Worm (Caenorhabditis elegans) whole organism, L1 larva: ENCODE results near the gene sre-42.

Experiments used
- C16A3.4 ChIP-seq: fragments of 150-350 bp; optimal IDR thresholded peaks from 2 replicates; lab custom pipeline; 2014; ENCODE audit warnings: missing biosample characterization, missing genetic modification characterization
- C34B4.2 ChIP-seq: sonication (generic microtip); optimal IDR thresholded peaks from 2 replicates; lab custom pipeline; 2017; ENCODE audit warnings: mild to moderate bottlenecking, missing genetic modification characterization, missing compliant biosample characterization
- F16B12.6 ChIP-seq: fragments of 150-350 bp; optimal IDR thresholded peaks from 2 replicates; lab custom pipeline; 2014; ENCODE audit warnings: missing biosample characterization, missing genetic modification characterization
- aha-1 ChIP-seq: fragments of 150-350 bp; optimal IDR thresholded peaks from 2 replicates; lab custom pipeline; 2014; ENCODE audit warnings: missing biosample characterization, missing genetic modification characterization
- alr-1 ChIP-seq: fragments of 200-800 bp; sonication (Bioruptor generic); optimal IDR thresholded peaks from 2 replicates; lab custom pipeline; 2018; ENCODE audit warnings: borderline replicate concordance, mild to moderate bottlenecking, missing genetic modification characterization, missing compliant biosample characterization
- blmp-1 ChIP-seq: fragments of 150-350 bp; optimal IDR thresholded peaks from 2 replicates; lab custom pipeline; 2014; ENCODE audit warnings: missing biosample characterization, missing genetic modification characterization
- ceh-63 ChIP-seq: fragments of 200-800 bp; sonication (Bioruptor generic); optimal IDR thresholded peaks from 2 replicates; lab custom pipeline; 2018; ENCODE audit warnings: mild to moderate bottlenecking, missing genetic modification characterization, missing compliant biosample characterization
- ceh-82 ChIP-seq, 3 experiments: fragments of 150-350 bp in 1 of 3; sonication (generic microtip) in 2 of 3; optimal IDR thresholded peaks; 2 replicates each; lab custom pipeline; 2014 to 2017; ENCODE audit warnings: missing biosample characterization in 3 of 3, missing genetic modification characterization in 3 of 3
- ceh-88 ChIP-seq: fragments of 200-800 bp; sonication (Bioruptor generic); IDR thresholded peaks from 2 replicates; pipeline ENCODE4 v1.3.6; 2022; ENCODE audit warnings: missing genetic modification characterization, missing compliant biosample characterization
- ces-1 ChIP-seq: fragments of 150-350 bp; optimal IDR thresholded peaks from 2 replicates; lab custom pipeline; 2014; ENCODE audit warnings: missing biosample characterization, missing genetic modification reagents, missing genetic modification characterization
- dsc-1 ChIP-seq: sonication (generic microtip); optimal IDR thresholded peaks from 2 replicates; lab custom pipeline; 2016; ENCODE audit warnings: mild to moderate bottlenecking, missing genetic modification characterization, missing compliant biosample characterization
- egl-13 ChIP-seq: sonication (generic microtip); optimal IDR thresholded peaks from 2 replicates; lab custom pipeline; 2016; ENCODE audit warnings: missing genotype, missing genetic modification reagents, missing genetic modification characterization, missing compliant biosample characterization
- egl-27 ChIP-seq, 2 experiments: fragments of 150-350 bp in 1 of 2; sonication (generic microtip); optimal IDR thresholded peaks; 3 replicates each; lab custom pipeline; 2017 to 2018; ENCODE audit warnings: missing biosample characterization in 2 of 2, missing genetic modification characterization in 2 of 2, missing genetic modification reagents in 2 of 2
- elt-2 ChIP-seq: sonication (generic microtip); optimal IDR thresholded peaks from 2 replicates; lab custom pipeline; 2016; ENCODE audit warnings: missing genetic modification characterization, mild to moderate bottlenecking, inconsistent platforms, missing compliant biosample characterization, missing genetic modification reagents
- elt-3 ChIP-seq, 6 experiments: fragments of 150-350 bp in 1 of 6; sonication (generic microtip); optimal IDR thresholded peaks; 2 replicates each; lab custom pipeline; 2017 to 2018; ENCODE audit warnings: missing biosample characterization in 6 of 6, missing genetic modification characterization in 6 of 6, inconsistent platforms in 1 of 6
- ets-5 ChIP-seq: fragments of 200-800 bp; sonication (Bioruptor generic); IDR thresholded peaks from 2 replicates; pipeline ENCODE4 v1.3.6; 2022; ENCODE audit warnings: missing genetic modification characterization, missing compliant biosample characterization
- fkh-4 ChIP-seq: sonication (generic microtip); optimal IDR thresholded peaks from 2 replicates; lab custom pipeline; 2016; ENCODE audit warnings: missing compliant biosample characterization, missing genetic modification characterization, borderline replicate concordance
- fkh-8 ChIP-seq: sonication (generic microtip); optimal IDR thresholded peaks from 2 replicates; lab custom pipeline; 2016; ENCODE audit warnings: mild to moderate bottlenecking, missing genetic modification characterization, missing compliant biosample characterization
- hlh-4 ChIP-seq: sonication (generic microtip); optimal IDR thresholded peaks from 2 replicates; lab custom pipeline; 2016; ENCODE audit warnings: mild to moderate bottlenecking, missing genetic modification characterization, missing compliant biosample characterization
- hpl-2 ChIP-seq: fragments of 150-350 bp; optimal IDR thresholded peaks from 2 replicates; lab custom pipeline; 2014; ENCODE audit warnings: missing biosample characterization, missing genetic modification reagents, missing genetic modification characterization
- irx-1 ChIP-seq: sonication (generic microtip); optimal IDR thresholded peaks from 2 replicates; lab custom pipeline; 2016; ENCODE audit warnings: missing genetic modification characterization, missing compliant biosample characterization
- isw-1 ChIP-seq: fragments of 200-800 bp; sonication (Bioruptor generic); IDR thresholded peaks from 2 replicates; pipeline ENCODE4 v1.3.6; 2022; ENCODE audit warnings: missing genetic modification characterization, missing compliant biosample characterization
- lin-15B ChIP-seq: fragments of 150-350 bp; sonication (generic microtip); optimal IDR thresholded peaks from 3 replicates; lab custom pipeline; 2014; ENCODE audit warnings: missing biosample characterization, missing genetic modification characterization
- lin-39 ChIP-seq: fragments of 150-350 bp; optimal IDR thresholded peaks from 2 replicates; lab custom pipeline; 2014; ENCODE audit warnings: missing biosample characterization, missing genetic modification reagents, missing genetic modification characterization
- lsy-2 ChIP-seq, 2 experiments: fragments of 150-350 bp; optimal IDR thresholded peaks; 2 replicates each; lab custom pipeline; 2014; ENCODE audit warnings: missing biosample characterization in 2 of 2, missing genetic modification characterization in 2 of 2
- mab-9 ChIP-seq: fragments of 200-800 bp; sonication (Bioruptor generic); IDR thresholded peaks from 2 replicates; pipeline ENCODE4 v1.3.6; 2022; ENCODE audit warnings: missing genetic modification reagents, missing genetic modification characterization, missing compliant biosample characterization
- mep-1 ChIP-seq: fragments of 150-350 bp; optimal IDR thresholded peaks from 2 replicates; lab custom pipeline; 2014; ENCODE audit warnings: missing biosample characterization, missing genetic modification characterization
- nhr-12 ChIP-seq: sonication (generic microtip); optimal IDR thresholded peaks from 2 replicates; lab custom pipeline; 2017; ENCODE audit warnings: missing biosample characterization, missing genetic modification characterization
- nhr-19 ChIP-seq: fragments of 200-800 bp; sonication (Bioruptor generic); conservative IDR thresholded peaks from 2 replicates; pipeline ENCODE4 v1.3.6; 2022; ENCODE audit warnings: missing genetic modification characterization, missing compliant biosample characterization
- nhr-237 ChIP-seq: fragments of 150-350 bp; optimal IDR thresholded peaks from 2 replicates; lab custom pipeline; 2014; ENCODE audit warnings: missing biosample characterization, missing genetic modification characterization
- nhr-28 ChIP-seq: fragments of 150-350 bp; optimal IDR thresholded peaks from 2 replicates; lab custom pipeline; 2014; ENCODE audit warnings: missing biosample characterization, missing genetic modification characterization
- nhr-47 ChIP-seq: sonication (generic microtip); optimal IDR thresholded peaks from 2 replicates; lab custom pipeline; 2016; ENCODE audit warnings: mild to moderate bottlenecking, missing genetic modification characterization, moderate library complexity, missing compliant biosample characterization
- pax-3 ChIP-seq: fragments of 200-800 bp; sonication (Bioruptor generic); optimal IDR thresholded peaks from 2 replicates; lab custom pipeline; 2018; ENCODE audit warnings: mild to moderate bottlenecking, missing genetic modification characterization, moderate library complexity, missing compliant biosample characterization
- sox-4 ChIP-seq: sonication (generic microtip); optimal IDR thresholded peaks from 2 replicates; lab custom pipeline; 2016; ENCODE audit warnings: missing genetic modification characterization, missing compliant biosample characterization
- tbx-2 ChIP-seq: sonication (generic microtip); optimal IDR thresholded peaks from 2 replicates; lab custom pipeline; 2016; ENCODE audit warnings: missing genetic modification characterization, missing compliant biosample characterization
- tlp-1 ChIP-seq: fragments of 150-350 bp; optimal IDR thresholded peaks from 2 replicates; lab custom pipeline; 2014; ENCODE audit warnings: missing biosample characterization, missing genetic modification characterization
- unc-130 ChIP-seq: fragments of 150-350 bp; optimal IDR thresholded peaks from 2 replicates; lab custom pipeline; 2017; ENCODE audit warnings: missing biosample characterization, missing genetic modification characterization, inconsistent platforms
- unc-30 ChIP-seq: sonication (generic microtip); optimal IDR thresholded peaks from 2 replicates; lab custom pipeline; 2017; ENCODE audit warnings: missing biosample characterization, missing genetic modification characterization
- unc-62 ChIP-seq: fragments of 150-350 bp; optimal IDR thresholded peaks from 2 replicates; lab custom pipeline; 2014; ENCODE audit warnings: missing biosample characterization, missing genetic modification reagents, missing genetic modification characterization
- unc-86 ChIP-seq: sonication (generic microtip); optimal IDR thresholded peaks from 2 replicates; lab custom pipeline; 2016; ENCODE audit warnings: missing genetic modification characterization, missing compliant biosample characterization
- xbp-1 ChIP-seq: sonication (generic microtip); optimal IDR thresholded peaks from 2 replicates; lab custom pipeline; 2016; ENCODE audit warnings: missing genetic modification characterization, missing compliant biosample characterization
- zag-1 ChIP-seq: fragments of 150-350 bp; optimal IDR thresholded peaks from 2 replicates; lab custom pipeline; 2014; ENCODE audit warnings: missing biosample characterization, missing genetic modification characterization
- ztf-11 ChIP-seq, 2 experiments: sonication (generic microtip); optimal IDR thresholded peaks; 2 replicates each; lab custom pipeline; 2016 to 2017; ENCODE audit warnings: missing genetic modification characterization in 2 of 2, missing biosample characterization in 1 of 2, missing compliant biosample characterization in 1 of 2

sre-42 gene

DNA sequence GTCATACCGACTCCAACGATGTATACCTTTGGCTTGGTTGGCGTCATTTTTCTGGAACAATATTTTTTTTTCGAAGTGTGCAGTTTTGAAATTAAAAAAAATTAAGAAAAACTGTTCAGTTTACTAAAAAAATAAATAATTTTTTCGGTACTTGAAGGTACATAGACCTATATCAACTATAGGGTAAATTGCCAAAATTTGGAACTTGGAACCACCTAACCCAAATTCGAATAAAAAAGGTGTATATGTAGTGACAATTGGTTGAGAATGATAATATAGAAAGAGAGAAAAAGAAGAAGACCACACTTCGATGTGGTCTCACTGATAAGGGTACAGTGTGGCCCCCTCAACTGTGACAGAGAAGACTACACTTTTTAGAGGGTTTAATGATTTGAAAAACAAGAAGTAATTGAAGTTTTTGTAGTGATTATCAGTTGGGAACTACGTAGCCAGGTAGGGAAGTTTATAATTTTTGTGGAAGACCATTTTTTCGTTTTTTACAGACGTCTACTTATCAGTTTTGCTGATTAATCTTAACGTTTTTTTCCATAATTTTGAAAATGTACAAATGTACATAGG, 39.1 kb upstream of the sre-42 start, which contains the start of gene daf-22 (continued):
- TF ChIP-seq aha-1 (tag; lab: Kevin White, UChicago) (no peak), nhr-19 (GFP tag; lab: Robert Waterston, UW) (no peak), zag-1 (tag; lab: Kevin White, UChicago) (no peak)

DNA sequence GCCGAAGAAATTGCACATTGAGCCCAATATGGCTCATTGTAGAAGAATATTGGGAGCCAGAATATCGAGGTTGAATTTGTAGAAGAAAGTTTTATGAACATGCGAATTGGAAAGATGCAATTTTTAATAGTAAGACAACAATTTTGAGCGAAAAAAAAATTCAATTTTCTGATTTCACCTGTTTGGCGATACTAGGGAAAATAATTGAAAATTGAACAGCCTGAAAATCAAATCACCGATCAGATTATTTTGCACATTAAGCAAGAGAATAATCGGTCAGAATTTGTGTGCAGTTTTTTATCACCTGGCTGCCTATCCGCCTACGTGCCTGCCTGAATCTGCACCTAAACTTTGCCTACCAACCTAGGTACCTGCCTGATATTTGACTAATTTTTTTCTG, 33.8 kb upstream of the sre-42 start, which contains the start of gene sre-26:
Gene sre-26, minus strand, starts transcription at position 101 of the 400 bp plus-strand sequence.
- no peak for TF ChIP-seq tlp-1
- no peak for TF ChIP-seq lin-39
- no peak for TF ChIP-seq C16A3.4
- no peak for TF ChIP-seq fkh-8 (tag; lab: Kevin White, UChicago)
- TF ChIP-seq ces-1, result no peak
- TF ChIP-seq xbp-1, result no peak
- TF ChIP-seq lin-15B (tag; lab: Kevin White, UChicago), result no peak
- no peak for TF ChIP-seq tbx-2 (tag; lab: Kevin White, UChicago)

DNA sequence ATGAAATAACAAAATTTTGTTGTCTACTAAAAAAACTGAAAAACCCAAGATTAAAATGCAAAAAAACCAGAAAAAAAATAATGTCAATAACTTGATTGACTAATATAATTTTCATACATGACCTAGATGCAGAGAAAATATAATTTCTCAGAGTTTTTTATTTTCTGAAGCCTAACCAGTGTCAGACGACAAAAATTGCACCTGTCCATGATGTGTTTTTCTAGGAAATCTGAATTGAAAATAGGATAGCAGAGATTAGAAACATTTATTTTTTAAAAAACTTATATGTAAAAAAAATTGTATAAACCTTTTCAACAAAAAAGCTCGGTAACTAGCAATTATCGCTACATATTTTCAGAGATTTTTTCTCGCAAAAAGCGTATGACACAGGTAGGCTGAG, 31.3 kb upstream of the sre-42 start:
- TF ChIP-seq ceh-88 (GFP tag; lab: Robert Waterston, UW), result no peak
- peak; percentile 46 for TF ChIP-seq nhr-47 (tag; lab: Kevin White, UChicago)
- no peak for TF ChIP-seq mab-9 (GFP tag; lab: Robert Waterston, UW)
- TF ChIP-seq hpl-2 (GFP tag; lab: Kevin White, UChicago), result no peak
- no peak for TF ChIP-seq alr-1 (tag; lab: Kevin White, UChicago)
- TF ChIP-seq nhr-12 (tag; lab: Kevin White, UChicago), result no peak
- TF ChIP-seq elt-3 (tag; optimal IDR thresholded peaks at IDR 0.05; lab: Kevin White, UChicago), result no peak
- no peak for TF ChIP-seq aha-1 (tag; lab: Kevin White, UChicago)
- TF ChIP-seq ceh-63 (GFP tag; lab: Kevin White, UChicago), result no peak
- TF ChIP-seq blmp-1 (tag; lab: Kevin White, UChicago), result no peak
- TF ChIP-seq ztf-11 (tag; optimal IDR thresholded peaks at IDR 0.05; lab: Kevin White, UChicago), result no peak
- TF ChIP-seq elt-2 (tag; lab: Kevin White, UChicago), result no peak
- peak; percentile 68 for TF ChIP-seq fkh-8 (tag; lab: Kevin White, UChicago)
- peak; percentile 99 for TF ChIP-seq hlh-4 (tag; lab: Kevin White, UChicago)

DNA sequence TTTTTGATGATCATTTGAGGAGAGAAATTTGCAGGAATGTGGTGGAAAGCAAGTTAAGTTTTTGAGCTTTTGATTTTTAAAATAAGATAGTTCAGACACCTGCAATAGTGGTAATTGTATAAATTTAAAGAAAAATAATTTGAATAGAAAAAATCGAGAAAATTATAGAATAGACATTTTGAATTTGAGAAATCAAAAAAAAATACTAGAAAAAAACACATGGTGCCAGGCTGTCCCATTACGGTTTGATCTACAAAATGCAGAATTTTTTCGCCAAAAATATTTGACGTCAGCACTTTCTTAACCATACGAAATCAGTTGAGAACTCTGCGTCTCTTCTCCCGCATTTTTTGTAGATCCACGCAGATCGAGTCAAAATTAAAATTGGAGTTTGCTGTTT, 30.8 kb upstream of the sre-42 start, which contains the start of gene sre-27:
Gene sre-27, minus strand, starts transcription at position 101 of the 400 bp plus-strand sequence.
- TF ChIP-seq unc-62 (GFP tag; lab: Kevin White, UChicago) (no peak), dsc-1 (no peak), xbp-1 (no peak), lin-15B (tag; lab: Kevin White, UChicago) (no peak), lsy-2 (tag; optimal IDR thresholded peaks at IDR 0.05; lab: Kevin White, UChicago) (no peak), ets-5 (no peak), unc-86 (tag; lab: Kevin White, UChicago) (no peak), irx-1 (tag; lab: Kevin White, UChicago) (no peak), egl-13 (no peak), ceh-88 (GFP tag; lab: Robert Waterston, UW) (no peak), C34B4.2 (tag; lab: Kevin White, UChicago) (no peak), fkh-4 (tag; lab: Kevin White, UChicago) (no peak), hlh-4 (tag; lab: Kevin White, UChicago) (no peak)
- TF ChIP-seq, all 84 proteins: peak for 0

DNA sequence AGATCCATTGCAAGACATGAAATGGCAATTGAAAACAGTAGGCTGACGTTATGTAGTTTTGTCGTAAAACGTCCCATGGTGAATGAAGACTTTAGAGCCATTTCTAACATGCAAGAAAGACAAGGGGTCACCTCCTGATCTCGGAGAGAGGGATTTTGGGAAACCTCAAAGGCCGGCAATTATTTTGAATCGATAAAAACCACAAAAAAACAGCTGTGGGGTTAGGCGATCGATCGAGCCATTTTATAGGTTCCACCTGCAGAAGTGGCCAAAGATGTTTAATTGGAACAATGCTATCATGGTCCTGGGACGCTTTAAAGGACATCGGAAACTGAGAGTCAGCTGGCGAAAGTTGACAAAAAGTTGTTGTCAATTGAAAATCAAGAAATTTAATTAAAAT, 28.1 kb upstream of the sre-42 start, which contains the start of gene Y57A10C.11:
Gene Y57A10C.11, minus strand, starts transcription at position 101 of the 400 bp plus-strand sequence.
- no peak for TF ChIP-seq nhr-237 (tag; lab: Kevin White, UChicago)
- no peak for TF ChIP-seq unc-130
- TF ChIP-seq lin-39, result no peak
- no peak for TF ChIP-seq ceh-82 (tag; optimal IDR thresholded peaks at IDR 0.05; lab: Kevin White, UChicago)
- TF ChIP-seq unc-30 (tag; lab: Kevin White, UChicago), result no peak
- TF ChIP-seq sox-4 (tag; lab: Kevin White, UChicago), result no peak
- no peak for TF ChIP-seq elt-3 (tag; optimal IDR thresholded peaks at IDR 0.05; lab: Kevin White, UChicago)
- TF ChIP-seq egl-27 (tag; optimal IDR thresholded peaks at IDR 0.05; lab: Kevin White, UChicago), result no peak
- TF ChIP-seq mep-1 (tag; lab: Kevin White, UChicago), result no peak
- no peak for TF ChIP-seq isw-1
- no peak for TF ChIP-seq ets-5
- no peak for TF ChIP-seq nhr-28 (tag; lab: Kevin White, UChicago)
- TF ChIP-seq F16B12.6 (tag; lab: Kevin White, UChicago), result no peak
- TF ChIP-seq fkh-8 (tag; lab: Kevin White, UChicago), result no peak
- TF ChIP-seq pax-3 (tag; lab: Kevin White, UChicago), result no peak
